Fruit fly (Drosophila melanogaster) whole organism, prepupa: ENCODE measurements around the gene CG32276.

Source experiments
- CG10631 ChIP-seq: fragments of 200-800 bp; sonication (Bioruptor generic); optimal IDR thresholded peaks from 2 replicates; lab custom pipeline; 2016; ENCODE audit warnings: missing biosample characterization, missing genetic modification characterization
- Lpt ChIP-seq: fragments of 200-800 bp; sonication (Bioruptor generic); optimal IDR thresholded peaks from 3 replicates; lab custom pipeline; 2016; ENCODE audit warnings: missing biosample characterization, missing genetic modification characterization

DNA sequence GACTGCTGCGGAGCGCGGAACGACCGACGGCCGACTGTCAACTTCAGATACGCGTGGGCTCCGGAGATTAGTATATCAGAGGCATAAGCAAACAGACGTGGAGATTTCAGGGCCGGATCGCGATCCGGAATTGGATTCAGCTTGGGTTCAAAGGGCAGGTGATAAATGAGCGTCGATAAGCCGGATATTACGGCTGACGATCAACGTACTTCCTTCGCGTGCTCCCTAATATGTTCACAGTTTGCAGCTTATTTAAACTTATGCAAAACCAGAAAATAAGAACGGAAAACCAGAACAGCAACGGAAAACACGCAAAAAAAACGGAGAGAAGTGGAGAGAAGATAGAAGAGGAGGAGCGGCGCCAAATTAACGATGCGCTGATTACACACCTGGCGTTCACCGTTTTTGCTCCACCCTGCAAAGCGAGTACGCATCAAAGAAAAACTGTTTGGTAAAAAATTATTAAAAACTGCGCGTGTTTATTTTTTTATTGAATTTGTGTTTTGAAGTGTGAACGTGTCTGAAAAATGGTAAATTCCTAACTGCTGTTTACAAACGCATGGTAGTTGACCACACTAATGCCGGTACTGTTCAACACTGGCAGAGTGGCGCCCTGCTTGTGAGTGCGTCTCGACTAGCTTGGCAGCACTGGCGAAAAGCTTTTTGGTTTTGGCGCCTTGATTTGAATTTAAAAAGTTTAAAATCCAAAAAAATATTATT lies 40.3 kb upstream of the CG32276 start, which contains the start of gene CG17746:
- TF ChIP-seq Lpt (GFP tag; lab: Kevin White, UChicago) (no peak), CG10631 (no peak)
